Worm (Caenorhabditis elegans): ENCODE data around the gene sre-34.
A peak's percentile ranks its signal among the peaks of the same experiment; 100 is the strongest.

The sre-34 gene

ce11 chrII:12452754-12453352 is 2.9 kb downstream of the sre-34 start, which contains the start of the genes sre-35 and sre-33:
sre-35 (minus strand) TSS chrII:12452854.
sre-33 (plus strand) TSS chrII:12453302.
- no peak for TF ChIP-seq klf-2 (GFP tag; conservative IDR thresholded peaks at IDR 0.05)
- no peak for TF ChIP-seq ztf-29 (GFP tag; IDR thresholded peaks at IDR 0.05)
- TF ChIP-seq ref-1 (GFP tag; conservative IDR thresholded peaks at IDR 0.05) = no peak
- TF ChIP-seq med-1 (GFP tag; optimal IDR thresholded peaks at IDR 0.05; ENCODE audit: insufficient read depth) = no peak
- no peak for TF ChIP-seq T22C8.4 (GFP tag; IDR thresholded peaks at IDR 0.05)

ce11 chrII:12456633-12457032 is 6.7 kb downstream of the sre-34 start, which contains the start of gene sre-32:
sre-32 (minus strand) TSS chrII:12456733.
- no peak for TF ChIP-seq flt-1 (GFP tag; IDR thresholded peaks at IDR 0.05)
- TF ChIP-seq ztf-29 (GFP tag; IDR thresholded peaks at IDR 0.05) = no peak
- no peak for TF ChIP-seq cog-1 (tag; optimal IDR thresholded peaks at IDR 0.05)
- TF ChIP-seq klf-2 (GFP tag; conservative IDR thresholded peaks at IDR 0.05) = no peak
- no peak for TF ChIP-seq med-1 (GFP tag; optimal IDR thresholded peaks at IDR 0.05; ENCODE audit: insufficient read depth)
- TF ChIP-seq ztf-23 (GFP tag; IDR thresholded peaks at IDR 0.05) = no peak
- no peak for TF ChIP-seq ref-1 (GFP tag; conservative IDR thresholded peaks at IDR 0.05)
- 0 out of 2 replicates have a peak, but pooled peaks have one; percentile 42 for TF ChIP-seq tab-1 (GFP tag; IDR thresholded peaks at IDR 0.05)

ce11 chrII:12457275-12457674 is 7.3 kb downstream of the sre-34 start, which contains the start of gene sre-38:
sre-38 (plus strand) TSS chrII:12457575.
- TF ChIP-seq T22C8.4 (GFP tag; IDR thresholded peaks at IDR 0.05) (no peak), tab-1 (GFP tag; IDR thresholded peaks at IDR 0.05) (no peak), klf-2 (GFP tag; conservative IDR thresholded peaks at IDR 0.05) (no peak), flt-1 (GFP tag; IDR thresholded peaks at IDR 0.05) (no peak), med-1 (GFP tag; optimal IDR thresholded peaks at IDR 0.05; ENCODE audit: insufficient read depth) (no peak), ztf-23 (GFP tag; IDR thresholded peaks at IDR 0.05) (no peak), cog-1 (tag; optimal IDR thresholded peaks at IDR 0.05) (no peak), ref-1 (GFP tag; conservative IDR thresholded peaks at IDR 0.05) (no peak)

ce11 chrII:12459422-12459821 is 9.5 kb downstream of the sre-34 start, which contains the start of gene tag-281:
tag-281 (plus strand) TSS chrII:12459761.
- 0 out of 2 replicates have a peak, but pooled peaks have one; percentile 44 for TF ChIP-seq ztf-23 (GFP tag; IDR thresholded peaks at IDR 0.05)
- no peak for TF ChIP-seq T22C8.4 (GFP tag; IDR thresholded peaks at IDR 0.05)
- TF ChIP-seq flt-1 (GFP tag; IDR thresholded peaks at IDR 0.05) = no peak
- TF ChIP-seq ztf-29 (GFP tag; IDR thresholded peaks at IDR 0.05) = no peak
- peak; percentile 48 for TF ChIP-seq cog-1 (tag; optimal IDR thresholded peaks at IDR 0.05)
- TF ChIP-seq tab-1 (GFP tag; IDR thresholded peaks at IDR 0.05) = no peak
- TF ChIP-seq klf-2 (GFP tag; conservative IDR thresholded peaks at IDR 0.05) = no peak
- TF ChIP-seq med-1 (GFP tag; optimal IDR thresholded peaks at IDR 0.05; ENCODE audit: insufficient read depth) = no peak

ce11 chrII:12460602-12461453 is 10.9 kb downstream of the sre-34 start, which contains the start of gene tag-280:
tag-280 (plus strand) TSS chrII:12460652.
- TF ChIP-seq ref-1 (GFP tag; conservative IDR thresholded peaks at IDR 0.05) (no peak), T22C8.4 (GFP tag; IDR thresholded peaks at IDR 0.05) (no peak), klf-2 (GFP tag; conservative IDR thresholded peaks at IDR 0.05) (no peak), tab-1 (GFP tag; IDR thresholded peaks at IDR 0.05) (no peak), cog-1 (tag; optimal IDR thresholded peaks at IDR 0.05) (no peak), ztf-29 (GFP tag; IDR thresholded peaks at IDR 0.05) (no peak), med-1 (GFP tag; optimal IDR thresholded peaks at IDR 0.05; ENCODE audit: insufficient read depth) (no peak), ztf-23 (GFP tag; IDR thresholded peaks at IDR 0.05) (no peak)

- TF ChIP-seq tab-1 (GFP tag; IDR thresholded peaks at IDR 0.05) = no peak
- no peak for TF ChIP-seq ref-1 (GFP tag; conservative IDR thresholded peaks at IDR 0.05)
- no peak for TF ChIP-seq flt-1 (GFP tag; IDR thresholded peaks at IDR 0.05)
- TF ChIP-seq klf-2 (GFP tag; conservative IDR thresholded peaks at IDR 0.05) = no peak
- TF ChIP-seq cog-1 (tag; optimal IDR thresholded peaks at IDR 0.05) = no peak
- TF ChIP-seq ztf-29 (GFP tag; IDR thresholded peaks at IDR 0.05) = no peak
- TF ChIP-seq T22C8.4 (GFP tag; IDR thresholded peaks at IDR 0.05) = no peak; the same call in 1 of the 2 replicates
- TF ChIP-seq med-1 (GFP tag; optimal IDR thresholded peaks at IDR 0.05; ENCODE audit: insufficient read depth) = no peak
- TF ChIP-seq ztf-23 (GFP tag; IDR thresholded peaks at IDR 0.05) = no peak
Measured at ce11 chrII:12462244-12462643, 12.3 kb downstream of the sre-34 start, which contains the start of gene F15A4.2. F15A4.2 (plus strand) TSS chrII:12462544.

ce11 chrII:12465557-12465956 is 15.6 kb downstream of the sre-34 start, which contains the start of gene sre-37:
sre-37 (plus strand) TSS chrII:12465857.
- TF ChIP-seq ztf-23 (GFP tag; IDR thresholded peaks at IDR 0.05) = no peak
- TF ChIP-seq ztf-29 (GFP tag; IDR thresholded peaks at IDR 0.05) = no peak
- no peak for TF ChIP-seq klf-2 (GFP tag; conservative IDR thresholded peaks at IDR 0.05)
- TF ChIP-seq cog-1 (tag; optimal IDR thresholded peaks at IDR 0.05) = no peak
- no peak for TF ChIP-seq T22C8.4 (GFP tag; IDR thresholded peaks at IDR 0.05)
- no peak for TF ChIP-seq flt-1 (GFP tag; IDR thresholded peaks at IDR 0.05)
- TF ChIP-seq tab-1 (GFP tag; IDR thresholded peaks at IDR 0.05) = no peak
- TF ChIP-seq ref-1 (GFP tag; conservative IDR thresholded peaks at IDR 0.05) = no peak
- TF ChIP-seq med-1 (GFP tag; optimal IDR thresholded peaks at IDR 0.05; ENCODE audit: insufficient read depth) = no peak

- no peak for TF ChIP-seq flt-1 (GFP tag; IDR thresholded peaks at IDR 0.05)
- TF ChIP-seq ref-1 (GFP tag; conservative IDR thresholded peaks at IDR 0.05) = no peak
- no peak for TF ChIP-seq med-1 (GFP tag; optimal IDR thresholded peaks at IDR 0.05; ENCODE audit: insufficient read depth)
- no peak for TF ChIP-seq cog-1 (tag; optimal IDR thresholded peaks at IDR 0.05)
- no peak for TF ChIP-seq tab-1 (GFP tag; IDR thresholded peaks at IDR 0.05)
- no peak for TF ChIP-seq klf-2 (GFP tag; conservative IDR thresholded peaks at IDR 0.05)
- no peak for TF ChIP-seq ztf-23 (GFP tag; IDR thresholded peaks at IDR 0.05)
- TF ChIP-seq T22C8.4 (GFP tag; IDR thresholded peaks at IDR 0.05) = no peak
- no peak for TF ChIP-seq ztf-29 (GFP tag; IDR thresholded peaks at IDR 0.05)
Measured at ce11 chrII:12467047-12467446, 17.1 kb downstream of the sre-34 start, which contains the start of gene srg-16. srg-16 (plus strand) TSS chrII:12467133.
